Worm (Caenorhabditis elegans): ENCODE measurements around the gene orai-1.

ce11 chrIII:657241-657640 is 10.7 kb downstream of the orai-1 start:
- TF ChIP-seq ceh-16 (tag; optimal IDR thresholded peaks at IDR 0.05) (no peak), nhr-237 (tag; optimal IDR thresholded peaks at IDR 0.05) (no peak), R02D3.7 (tag; optimal IDR thresholded peaks at IDR 0.05) (no peak), mdl-1 (tag; optimal IDR thresholded peaks at IDR 0.05) (no peak), fos-1 (tag; optimal IDR thresholded peaks at IDR 0.05) (no peak), snpc-4 (tag; optimal IDR thresholded peaks at IDR 0.05) (no peak), ceh-82 (tag; optimal IDR thresholded peaks at IDR 0.05) (no peak), unc-39 (tag; optimal IDR thresholded peaks at IDR 0.05) (no peak), elt-1 (tag; optimal IDR thresholded peaks at IDR 0.05) (no peak), mbf-1 (tag; optimal IDR thresholded peaks at IDR 0.05) (no peak), lin-11 (tag; optimal IDR thresholded peaks at IDR 0.05) (no peak), ztf-11 (tag; optimal IDR thresholded peaks at IDR 0.05) (no peak), ama-1 (optimal IDR thresholded peaks at IDR 0.05) (no peak)
